Fruit fly (Drosophila melanogaster): Measurements from ENCODE around the gene Sfp26Ac.

Gene Sfp26Ac

dm6 chr2L:5886955-5887354 lies 2.4 kb upstream of the Sfp26Ac start (continued):
- TF ChIP-seq z (GFP tag; IDR thresholded peaks at IDR 0.05) = 0 out of 3 replicates have a peak, but pooled peaks have one; percentile 44
- TF ChIP-seq gsb-n (tag; optimal IDR thresholded peaks at IDR 0.05) = no peak
- peak; percentile 72 for TF ChIP-seq oc (tag; optimal IDR thresholded peaks at IDR 0.05)
- TF ChIP-seq CG12769 (tag; optimal IDR thresholded peaks at IDR 0.05) = peak; percentile 33
- TF ChIP-seq hbn (GFP tag; IDR thresholded peaks at IDR 0.05; ENCODE audit: partially characterized antibody) = no peak

- TF ChIP-seq ato (GFP tag; IDR thresholded peaks at IDR 0.05; ENCODE audit: partially characterized antibody) (no peak), B-H1 (GFP tag; IDR thresholded peaks at IDR 0.05) (no peak), Sin3A (optimal IDR thresholded peaks at IDR 0.05) (no peak), BtbVII (GFP tag; optimal IDR thresholded peaks at IDR 0.05) (no peak), ara (GFP tag; IDR thresholded peaks at IDR 0.05) (no peak), crp (GFP tag; optimal IDR thresholded peaks at IDR 0.05) (no peak), fru (optimal IDR thresholded peaks at IDR 0.05) (no peak), HmgZ (tag; optimal IDR thresholded peaks at IDR 0.05) (no peak), Nf-YA (GFP tag; IDR thresholded peaks at IDR 0.05) (no peak), BEAF-32 (GFP tag; optimal IDR thresholded peaks at IDR 0.05) (no peak), da (GFP tag; optimal IDR thresholded peaks at IDR 0.05) (no peak), slp2 (GFP tag; optimal IDR thresholded peaks at IDR 0.05) (no peak), Meics (GFP tag; optimal IDR thresholded peaks at IDR 0.05) (no peak)
These were observed 1.1 kb upstream of the Sfp26Ac start, which contains the start of gene CG9029 for dm6 chr2L:5885702-5886101. TSS of gene CG9029 (plus strand) at chr2L:5886002.

dm6 chr2L:5883441-5883840 lies 1.1 kb downstream of the Sfp26Ac start, which contains the start of gene CG44574:
TSS of gene CG44574 (plus strand) at chr2L:5883741.
- TF ChIP-seq vvl (GFP tag; IDR thresholded peaks at IDR 0.05) (no peak), CG14014 (GFP tag; IDR thresholded peaks at IDR 0.05) (no peak), ac (GFP tag; optimal IDR thresholded peaks at IDR 0.05) (no peak), CG12942 (GFP tag; optimal IDR thresholded peaks at IDR 0.05) (no peak), CG9876 (GFP tag; optimal IDR thresholded peaks at IDR 0.05) (no peak), pnt (GFP tag; optimal IDR thresholded peaks at IDR 0.05) (no peak), Elba2 (GFP tag; optimal IDR thresholded peaks at IDR 0.05) (no peak), CG17328 (GFP tag; IDR thresholded peaks at IDR 0.05) (no peak), crp (GFP tag; optimal IDR thresholded peaks at IDR 0.05) (no peak), CG4820 (GFP tag; optimal IDR thresholded peaks at IDR 0.05) (no peak), sug (tag; optimal IDR thresholded peaks at IDR 0.05) (no peak), CG11695 (GFP tag; IDR thresholded peaks at IDR 0.05) (no peak), HHEX (GFP tag; optimal IDR thresholded peaks at IDR 0.05) (no peak), abd-A (tag; optimal IDR thresholded peaks at IDR 0.05) (no peak), CG17361 (GFP tag; IDR thresholded peaks at IDR 0.05) (no peak), CG7987 (GFP tag; optimal IDR thresholded peaks at IDR 0.05) (no peak), Ets65A (GFP tag) (no peak)

DNA sequence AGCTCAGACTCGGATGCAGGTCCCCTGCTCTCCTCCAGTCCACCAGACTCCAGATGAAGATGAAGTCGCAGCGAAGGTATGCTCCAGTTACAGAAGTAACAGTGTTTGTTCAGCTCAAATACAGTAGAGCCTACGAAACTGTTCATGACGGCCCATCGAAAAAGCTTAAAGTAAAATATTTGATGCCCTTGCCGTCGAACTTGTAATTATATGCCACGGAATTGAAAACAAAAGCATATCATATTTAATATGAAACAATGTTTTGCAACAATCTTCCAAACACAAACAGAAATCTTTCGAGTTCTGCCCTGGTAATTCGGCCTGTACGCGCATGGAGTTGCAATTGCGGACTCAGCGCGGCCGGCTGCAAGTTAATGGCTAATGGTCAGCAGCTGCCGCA lies 3.4 kb downstream of the Sfp26Ac start:
- peak; percentile 57 for TF ChIP-seq grau (tag; optimal IDR thresholded peaks at IDR 0.05)
- no peak for TF ChIP-seq fd3F (GFP tag; optimal IDR thresholded peaks at IDR 0.05)
- TF ChIP-seq ems (GFP tag; optimal IDR thresholded peaks at IDR 0.05) = no peak
- TF ChIP-seq Ets65A (GFP tag) = peak; percentile 40
- no peak for TF ChIP-seq lov (optimal IDR thresholded peaks at IDR 0.05)
- no peak for TF ChIP-seq lov (GFP tag; IDR thresholded peaks at IDR 0.05)
- no peak for TF ChIP-seq Pdp1 (GFP tag; optimal IDR thresholded peaks at IDR 0.05)
- TF ChIP-seq Med (GFP tag) = peak; percentile 19
- TF ChIP-seq ci (GFP tag; IDR thresholded peaks at IDR 0.05) = peak; percentile 3; the same call in 1 of the 3 replicates
- no peak for TF ChIP-seq CG11247 (GFP tag; IDR thresholded peaks at IDR 0.05)
- 0 out of 2 replicates have a peak, but pooled peaks have one; percentile 7 for TF ChIP-seq Xrp1 (GFP tag; IDR thresholded peaks at IDR 0.05)
- no peak for TF ChIP-seq Ets97D (GFP tag; optimal IDR thresholded peaks at IDR 0.05)
- TF ChIP-seq Drgx (GFP tag; IDR thresholded peaks at IDR 0.05) = peak; percentile 33; the same call in 1 of the 2 replicates
- 0 out of 2 replicates have a peak, but pooled peaks have one; percentile 6 for TF ChIP-seq ranshi (GFP tag; IDR thresholded peaks at IDR 0.05)
- TF ChIP-seq Neu2 (GFP tag; optimal IDR thresholded peaks at IDR 0.05; ENCODE audit: borderline replicate concordance) = no peak
- no peak for TF ChIP-seq CG12769 (tag; optimal IDR thresholded peaks at IDR 0.05)
- TF ChIP-seq gem (tag; optimal IDR thresholded peaks at IDR 0.05) = peak; percentile 10
- peak; percentile 23; the same call in 1 of the 2 replicates for TF ChIP-seq chm (GFP tag; IDR thresholded peaks at IDR 0.05)
